Fruit fly (Drosophila melanogaster): ENCODE measurements around the gene bou.

DNA sequence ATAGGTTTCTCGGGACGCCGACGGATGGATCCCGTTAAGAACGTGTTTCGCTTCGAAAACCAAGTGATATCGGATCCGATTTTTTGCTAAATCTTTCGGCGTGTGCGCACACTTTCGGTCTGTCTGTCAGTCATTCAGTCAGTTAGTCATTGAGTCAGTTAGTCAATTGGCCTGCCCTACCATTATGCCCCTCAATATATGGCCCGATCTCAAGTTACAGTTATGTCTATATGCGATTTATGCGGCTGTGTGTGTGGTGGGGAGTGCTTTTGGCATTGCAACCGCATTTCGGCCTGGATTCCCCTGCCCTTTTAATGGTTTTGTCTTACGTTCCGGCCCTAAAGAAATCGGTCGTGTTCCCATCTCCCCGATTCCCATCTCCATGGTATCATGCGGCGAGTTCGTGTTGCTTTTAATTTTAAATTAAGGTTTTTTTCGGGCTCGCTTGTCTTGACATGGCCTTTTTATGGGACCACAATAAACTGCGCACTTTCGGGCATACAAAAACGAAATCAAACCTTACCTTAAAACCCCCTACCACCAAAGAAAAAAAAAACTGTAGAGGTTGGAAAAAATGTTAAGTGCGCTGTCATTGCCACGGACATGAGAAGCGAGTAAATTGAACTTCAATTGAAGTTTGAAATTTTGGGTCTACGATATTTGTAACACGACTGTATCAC, 3.4 kb upstream of the bou start:
- TF ChIP-seq gl (tag; optimal IDR thresholded peaks at IDR 0.05), result no peak
- TF ChIP-seq CG10348 (GFP tag; IDR thresholded peaks at IDR 0.05), result no peak
- no peak for TF ChIP-seq rn (GFP tag; IDR thresholded peaks at IDR 0.05)
- TF ChIP-seq CG8159 (tag; optimal IDR thresholded peaks at IDR 0.05), result no peak
- TF ChIP-seq CG34367 (tag; optimal IDR thresholded peaks at IDR 0.05), result no peak
- TF ChIP-seq fd96Ca (GFP tag; IDR thresholded peaks at IDR 0.05), result no peak
- no peak for TF ChIP-seq CG8301 (tag; optimal IDR thresholded peaks at IDR 0.05)
- no peak for TF ChIP-seq CG13204 (GFP tag; optimal IDR thresholded peaks at IDR 0.05)
- TF ChIP-seq Snoo (tag; optimal IDR thresholded peaks at IDR 0.05), result no peak
- no peak for TF ChIP-seq EcR (GFP tag; optimal IDR thresholded peaks at IDR 0.05)
- no peak for TF ChIP-seq CG17806 (tag; optimal IDR thresholded peaks at IDR 0.05)
- TF ChIP-seq CG14655 (GFP tag; optimal IDR thresholded peaks at IDR 0.05), result no peak
- TF ChIP-seq D1 (tag; optimal IDR thresholded peaks at IDR 0.05), result no peak

Measured in whole organism, pupa.